Worm (Caenorhabditis elegans) whole organism, L2 larva: ENCODE measurements around the gene npr-2.

Experiments used
- C34F6.9 ChIP-seq: fragments of 150-350 bp; optimal IDR thresholded peaks from 2 replicates; lab custom pipeline; 2014; ENCODE audit warnings: missing biosample characterization, missing genetic modification characterization
- Y55F3AM.14 ChIP-seq: fragments of 200-800 bp; sonication (Bioruptor generic); optimal IDR thresholded peaks from 2 replicates; lab custom pipeline; 2018; ENCODE audit warnings: mild to moderate bottlenecking, missing genetic modification characterization, missing compliant biosample characterization
- ama-1 ChIP-seq: fragments of 150-350 bp; optimal IDR thresholded peaks from 2 replicates; lab custom pipeline; 2018; ENCODE audit warnings: inconsistent platforms
- ceh-82 ChIP-seq: fragments of 150-350 bp; optimal IDR thresholded peaks from 2 replicates; lab custom pipeline; 2014; ENCODE audit warnings: missing biosample characterization, missing genetic modification characterization
- dmd-4 ChIP-seq: sonication (generic microtip); optimal IDR thresholded peaks from 2 replicates; lab custom pipeline; 2017; ENCODE audit warnings: missing biosample characterization, missing genetic modification characterization
- elt-1 ChIP-seq: fragments of 150-350 bp; optimal IDR thresholded peaks from 2 replicates; lab custom pipeline; 2014; ENCODE audit warnings: missing biosample characterization, missing genetic modification characterization
- elt-3 ChIP-seq: sonication (generic microtip); optimal IDR thresholded peaks from 2 replicates; lab custom pipeline; 2017; ENCODE audit warnings: missing biosample characterization, missing genetic modification characterization
- lsy-2 ChIP-seq, 2 experiments: fragments of 150-350 bp in 1 of 2; sonication (generic microtip) in 1 of 2; optimal IDR thresholded peaks; 2 replicates each; lab custom pipeline; 2014 to 2017; ENCODE audit warnings: missing biosample characterization in 2 of 2, missing genetic modification characterization in 2 of 2
- nhr-10 ChIP-seq: sonication (generic microtip); optimal IDR thresholded peaks from 2 replicates; lab custom pipeline; 2017; ENCODE audit warnings: missing biosample characterization, missing genetic modification characterization
- nhr-12 ChIP-seq: fragments of 150-350 bp; optimal IDR thresholded peaks from 2 replicates; lab custom pipeline; 2014; ENCODE audit warnings: missing biosample characterization, missing genetic modification characterization
- unc-62 ChIP-seq: fragments of 150-350 bp; optimal IDR thresholded peaks from 2 replicates; lab custom pipeline; 2014; ENCODE audit warnings: missing biosample characterization, missing genetic modification reagents, missing genetic modification characterization
- zag-1 ChIP-seq: fragments of 150-350 bp; optimal IDR thresholded peaks from 2 replicates; lab custom pipeline; 2014; ENCODE audit warnings: missing biosample characterization, missing genetic modification characterization
- ztf-11 ChIP-seq: sonication (generic microtip); optimal IDR thresholded peaks from 2 replicates; lab custom pipeline; 2017; ENCODE audit warnings: missing biosample characterization, missing genetic modification characterization
- ztf-4 ChIP-seq: fragments of 150-350 bp; optimal IDR thresholded peaks from 2 replicates; lab custom pipeline; 2014; ENCODE audit warnings: missing biosample characterization, missing genetic modification characterization

DNA sequence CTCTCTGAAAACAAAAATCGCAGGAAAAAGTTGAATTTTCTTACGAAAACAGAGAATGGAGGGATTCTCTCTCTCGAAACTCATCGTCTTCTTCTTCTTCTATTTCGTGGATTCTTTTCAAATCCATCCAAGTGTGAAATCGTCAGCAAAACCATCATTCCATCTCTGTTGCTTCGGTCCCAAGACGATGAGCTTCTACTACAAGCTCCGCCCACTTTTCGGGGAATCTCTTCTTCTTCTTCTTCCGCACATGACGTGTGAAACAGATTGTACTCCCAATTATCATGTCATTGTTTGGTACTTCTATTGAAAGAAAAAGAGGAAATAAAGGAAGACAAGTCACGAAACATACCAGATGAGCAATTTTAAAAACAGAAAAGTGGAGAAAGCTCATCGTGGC is 56.8 kb downstream of the npr-2 start:
- TF ChIP-seq zag-1 (tag; lab: Kevin White, UChicago): no peak
- no peak for TF ChIP-seq Y55F3AM.14 (GFP tag; lab: Kevin White, UChicago)
- no peak for TF ChIP-seq lsy-2 (tag; optimal IDR thresholded peaks at IDR 0.05; lab: Kevin White, UChicago)
- TF ChIP-seq ama-1 (lab: Kevin White, UChicago): no peak
- TF ChIP-seq ceh-82 (tag; lab: Kevin White, UChicago): no peak
- no peak for TF ChIP-seq ztf-4 (tag; lab: Kevin White, UChicago)
- TF ChIP-seq nhr-10 (tag; lab: Kevin White, UChicago): no peak
- TF ChIP-seq C34F6.9: no peak
- TF ChIP-seq elt-1 (tag; lab: Kevin White, UChicago): no peak
- no peak for TF ChIP-seq nhr-12 (tag; lab: Kevin White, UChicago)
- TF ChIP-seq unc-62 (GFP tag; lab: Kevin White, UChicago): no peak
- no peak for TF ChIP-seq elt-3
- TF ChIP-seq ztf-11 (tag; lab: Kevin White, UChicago): no peak
- TF ChIP-seq dmd-4 (tag; lab: Kevin White, UChicago): no peak
